Worm (Caenorhabditis elegans) whole organism, midembryonic: ENCODE measurements around the gene C39D10.1.

Source experiments
- T22C8.4 ChIP-seq: fragments of 200-800 bp; sonication (Bioruptor generic); IDR thresholded peaks from 2 replicates; pipeline ENCODE4 v1.3.6; 2022; ENCODE audit warnings: missing genetic modification characterization, missing compliant biosample characterization
- cog-1 ChIP-seq: sonication (generic microtip); optimal IDR thresholded peaks from 2 replicates; lab custom pipeline; 2016; ENCODE audit warnings: missing genetic modification characterization, missing compliant biosample characterization
- flt-1 ChIP-seq: fragments of 200-800 bp; sonication (Bioruptor generic); IDR thresholded peaks from 2 replicates; pipeline ENCODE4 v1.3.6; 2022; ENCODE audit warnings: missing genetic modification characterization, missing compliant biosample characterization
- klf-2 ChIP-seq: fragments of 200-800 bp; sonication (Bioruptor generic); conservative IDR thresholded peaks from 2 replicates; pipeline ENCODE4 v1.3.6; 2022; ENCODE audit warnings: missing genetic modification reagents, missing genetic modification characterization, missing compliant biosample characterization
- med-1 ChIP-seq: sonication (generic microtip); optimal IDR thresholded peaks from 2 replicates; lab custom pipeline; 2017; ENCODE audit warnings: missing genetic modification characterization, mild to moderate bottlenecking, missing compliant biosample characterization, antibody characterized with exemption, missing genetic modification reagents; ENCODE audit not compliant: insufficient read depth
- ref-1 ChIP-seq: fragments of 200-800 bp; sonication (Bioruptor generic); conservative IDR thresholded peaks from 2 replicates; pipeline ENCODE4 v1.3.6; 2022; ENCODE audit warnings: missing genetic modification reagents, missing genetic modification characterization, missing compliant biosample characterization
- tab-1 ChIP-seq: fragments of 200-800 bp; sonication (Bioruptor generic); IDR thresholded peaks from 2 replicates; pipeline ENCODE4 v1.3.6; 2022; ENCODE audit warnings: missing genetic modification characterization, missing compliant biosample characterization
- ztf-23 ChIP-seq: fragments of 200-800 bp; sonication (Bioruptor generic); IDR thresholded peaks from 2 replicates; pipeline ENCODE4 v1.3.6; 2022; ENCODE audit warnings: missing genetic modification reagents, missing genetic modification characterization, missing compliant biosample characterization
- ztf-29 ChIP-seq: fragments of 200-800 bp; sonication (Bioruptor generic); IDR thresholded peaks from 2 replicates; pipeline ENCODE4 v1.3.6; 2022; ENCODE audit warnings: missing genetic modification reagents, missing genetic modification characterization, missing compliant biosample characterization

C39D10.1 gene

DNA sequence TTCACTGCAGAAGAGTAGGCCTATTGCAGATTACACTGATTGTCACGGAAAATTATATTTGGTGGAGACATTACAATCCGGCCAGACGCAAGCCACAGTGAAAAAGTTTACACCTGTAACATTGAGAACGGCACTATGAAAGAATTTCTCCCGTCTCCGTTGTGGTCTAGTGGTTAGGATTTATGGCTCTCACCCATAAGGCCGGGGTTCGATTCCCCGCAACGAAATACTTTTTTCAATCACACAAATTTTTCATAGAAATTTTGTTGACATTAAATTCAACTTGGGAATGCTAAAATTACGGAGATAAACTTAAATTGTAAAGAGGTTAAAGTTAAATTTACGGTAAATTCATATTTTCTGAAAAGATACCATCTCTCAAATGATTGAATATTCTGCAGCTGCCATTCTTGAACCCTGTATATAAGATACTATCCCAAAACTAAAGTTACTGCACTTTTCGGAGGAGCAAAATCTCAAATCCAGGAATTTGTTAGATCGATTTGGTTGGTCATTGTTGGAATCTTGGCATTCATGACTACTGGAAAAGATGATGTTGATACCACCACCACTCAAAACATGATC, at the start of gene C39D10.1:
Gene C39D10.1, plus strand, starts transcription at position 535 of the 585 bp plus-strand sequence.
- TF ChIP-seq flt-1 (GFP tag; lab: Robert Waterston, UW) (0 out of 2 replicates have a peak, but pooled peaks have one; percentile 33), klf-2 (GFP tag; lab: Robert Waterston, UW) (no peak)

DNA sequence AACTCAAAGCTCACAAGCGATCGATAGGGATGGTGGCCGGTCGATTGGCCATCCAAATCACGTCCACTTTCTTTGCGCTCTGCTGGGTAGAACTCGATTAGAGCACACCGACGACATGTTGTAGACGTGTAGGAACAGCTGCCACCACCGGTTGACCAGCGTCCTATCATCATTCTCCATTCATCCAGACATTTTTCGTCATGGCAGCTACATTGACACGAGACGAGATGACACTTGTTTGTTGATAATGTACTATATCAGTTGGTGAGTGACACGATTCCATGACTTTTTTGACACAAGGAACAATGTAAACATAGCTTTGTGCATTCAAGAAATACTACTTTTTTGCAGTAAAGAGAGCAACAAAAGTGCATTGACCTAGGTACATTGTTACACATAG, 40.3 kb upstream of the C39D10.1 start:
- TF ChIP-seq cog-1 (tag; lab: Kevin White, UChicago) = no peak
- TF ChIP-seq med-1 (GFP tag; lab: Kevin White, UChicago) = no peak
- no peak for TF ChIP-seq flt-1 (GFP tag; lab: Robert Waterston, UW)
- TF ChIP-seq T22C8.4 (GFP tag; lab: Robert Waterston, UW) = no peak
- no peak for TF ChIP-seq ztf-23 (GFP tag; lab: Robert Waterston, UW)
- no peak for TF ChIP-seq ref-1 (GFP tag; lab: Robert Waterston, UW)
- no peak for TF ChIP-seq tab-1 (GFP tag; lab: Robert Waterston, UW)
- TF ChIP-seq ztf-29 (GFP tag; lab: Robert Waterston, UW) = no peak
- TF ChIP-seq klf-2 (GFP tag; lab: Robert Waterston, UW) = no peak

DNA sequence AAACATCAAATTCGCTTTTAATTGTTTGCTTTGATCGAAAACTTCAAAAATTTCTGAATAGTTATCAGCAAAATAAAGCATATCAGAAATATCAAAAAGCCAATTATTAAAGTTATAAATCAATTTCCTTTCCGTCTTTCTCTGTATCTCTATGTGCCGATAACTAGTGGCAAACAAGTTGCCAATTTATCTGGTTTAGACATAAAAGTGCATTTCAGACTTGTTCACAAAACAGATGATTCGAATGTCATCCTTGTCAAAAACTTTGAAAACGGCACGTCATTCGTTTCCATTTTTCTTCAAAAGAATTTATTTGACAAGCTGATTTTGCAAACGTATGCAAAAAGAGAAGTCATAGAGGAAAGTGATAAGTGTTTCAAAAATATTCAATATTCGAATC, 39.5 kb upstream of the C39D10.1 start:
- no peak for TF ChIP-seq ztf-29 (GFP tag; lab: Robert Waterston, UW)
- no peak for TF ChIP-seq tab-1 (GFP tag; lab: Robert Waterston, UW)
- no peak for TF ChIP-seq ztf-23 (GFP tag; lab: Robert Waterston, UW)
- TF ChIP-seq T22C8.4 (GFP tag; lab: Robert Waterston, UW) = no peak
- TF ChIP-seq klf-2 (GFP tag; lab: Robert Waterston, UW) = no peak
- TF ChIP-seq flt-1 (GFP tag; lab: Robert Waterston, UW) = no peak
- no peak for TF ChIP-seq med-1 (GFP tag; lab: Kevin White, UChicago)
- TF ChIP-seq cog-1 (tag; lab: Kevin White, UChicago) = no peak
- no peak for TF ChIP-seq ref-1 (GFP tag; lab: Robert Waterston, UW)

DNA sequence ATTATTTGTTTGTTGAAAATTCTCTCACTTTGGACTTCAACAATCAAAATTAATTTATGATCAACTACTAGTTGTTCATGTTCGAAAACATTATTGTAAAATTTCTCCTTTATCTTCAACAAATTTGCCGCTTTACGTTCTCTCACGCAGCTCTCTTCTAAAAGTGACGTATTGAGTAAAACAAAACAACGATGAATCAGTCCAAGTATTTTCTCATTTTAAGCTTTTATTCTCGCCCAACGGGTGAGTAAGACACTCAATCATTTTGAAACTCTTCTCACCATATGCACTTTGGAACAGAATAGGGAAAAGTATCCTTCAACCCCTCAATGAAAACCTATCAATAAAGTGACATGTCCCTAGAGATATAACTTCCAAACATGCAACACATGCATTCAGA, 33.4 kb upstream of the C39D10.1 start:
- TF ChIP-seq ztf-23 (GFP tag; lab: Robert Waterston, UW) = no peak
- no peak for TF ChIP-seq tab-1 (GFP tag; lab: Robert Waterston, UW)
- no peak for TF ChIP-seq cog-1 (tag; lab: Kevin White, UChicago)
- no peak for TF ChIP-seq klf-2 (GFP tag; lab: Robert Waterston, UW)
- no peak for TF ChIP-seq ztf-29 (GFP tag; lab: Robert Waterston, UW)
- no peak for TF ChIP-seq med-1 (GFP tag; lab: Kevin White, UChicago)
- TF ChIP-seq flt-1 (GFP tag; lab: Robert Waterston, UW) = no peak
- no peak for TF ChIP-seq ref-1 (GFP tag; lab: Robert Waterston, UW)
- no peak for TF ChIP-seq T22C8.4 (GFP tag; lab: Robert Waterston, UW)

DNA sequence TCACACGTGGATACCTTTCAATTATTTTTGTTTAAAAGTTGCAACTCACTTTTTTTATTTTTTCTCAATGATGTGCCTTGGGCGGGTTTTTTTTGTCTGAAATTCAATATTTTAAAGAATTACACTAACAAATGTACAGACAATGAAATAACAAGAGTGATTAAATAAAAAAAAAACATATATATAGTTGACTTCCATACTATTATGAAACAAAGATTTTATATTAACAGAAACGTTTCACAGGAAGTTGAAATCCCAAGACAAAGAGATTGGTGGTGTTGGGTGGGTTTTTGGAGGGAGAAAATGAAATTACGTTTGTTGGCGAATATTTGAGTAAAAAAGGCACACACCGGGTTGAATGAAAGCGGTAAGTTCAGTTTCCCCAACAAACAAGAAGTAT, 30.9 kb upstream of the C39D10.1 start, which contains the start of gene cca-1:
Gene cca-1, minus strand, starts transcription at position 101 of the 400 bp plus-strand sequence.
- TF ChIP-seq flt-1 (GFP tag; lab: Robert Waterston, UW) = no peak
- no peak for TF ChIP-seq tab-1 (GFP tag; lab: Robert Waterston, UW)
- TF ChIP-seq ztf-29 (GFP tag; lab: Robert Waterston, UW) = no peak

DNA sequence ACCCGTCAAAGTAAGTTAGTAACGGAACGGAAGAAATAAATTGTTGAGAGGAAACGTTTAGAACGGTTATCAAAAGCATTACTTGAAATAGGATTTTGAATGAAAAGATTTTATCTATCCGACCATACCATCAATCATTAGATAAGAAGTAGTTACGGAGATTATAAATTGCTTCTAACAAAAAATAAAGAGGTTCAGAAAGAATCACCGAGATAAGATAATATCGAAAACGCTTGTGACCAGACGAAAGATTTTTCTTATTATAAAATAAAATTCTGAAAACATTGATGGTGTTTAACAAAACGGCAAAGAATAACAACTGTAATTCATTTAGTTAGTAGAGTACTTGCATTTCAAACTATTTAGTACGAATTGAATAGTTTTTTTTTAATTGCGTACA, 25.9 kb upstream of the C39D10.1 start, which contains the start of gene C39D10.8:
Gene C39D10.8, minus strand, starts transcription at position 101 of the 400 bp plus-strand sequence.
- TF ChIP-seq flt-1 (GFP tag; lab: Robert Waterston, UW) = no peak
- TF ChIP-seq ztf-29 (GFP tag; lab: Robert Waterston, UW) = no peak
- TF ChIP-seq tab-1 (GFP tag; lab: Robert Waterston, UW) = no peak
- no peak for TF ChIP-seq T22C8.4 (GFP tag; lab: Robert Waterston, UW)
- no peak for TF ChIP-seq klf-2 (GFP tag; lab: Robert Waterston, UW)
- no peak for TF ChIP-seq cog-1 (tag; lab: Kevin White, UChicago)
- no peak for TF ChIP-seq med-1 (GFP tag; lab: Kevin White, UChicago)
- no peak for TF ChIP-seq ref-1 (GFP tag; lab: Robert Waterston, UW)
- TF ChIP-seq ztf-23 (GFP tag; lab: Robert Waterston, UW) = no peak

DNA sequence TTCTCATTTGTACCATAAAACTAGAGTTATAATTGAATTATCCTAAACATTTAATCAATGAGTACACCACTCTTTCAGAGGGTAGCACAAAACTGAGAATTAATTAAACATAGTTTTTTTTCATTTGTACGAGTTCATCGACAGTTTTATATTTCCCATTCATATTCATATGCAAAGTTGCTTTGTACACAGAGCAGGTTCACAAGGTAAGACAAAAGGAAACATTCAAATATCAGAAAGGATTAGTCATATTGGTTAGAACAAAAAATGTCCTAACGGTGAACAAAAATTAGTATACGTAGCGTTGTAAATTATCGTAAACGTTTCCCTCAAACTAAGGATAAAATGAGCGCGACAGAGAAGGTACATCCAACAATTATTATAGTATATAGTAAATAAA, 25.5 kb upstream of the C39D10.1 start:
- TF ChIP-seq tab-1 (GFP tag; lab: Robert Waterston, UW) = no peak
- no peak for TF ChIP-seq flt-1 (GFP tag; lab: Robert Waterston, UW)
- TF ChIP-seq ztf-23 (GFP tag; lab: Robert Waterston, UW) = no peak
- no peak for TF ChIP-seq klf-2 (GFP tag; lab: Robert Waterston, UW)
- TF ChIP-seq T22C8.4 (GFP tag; lab: Robert Waterston, UW) = no peak
- no peak for TF ChIP-seq ref-1 (GFP tag; lab: Robert Waterston, UW)
- TF ChIP-seq med-1 (GFP tag; lab: Kevin White, UChicago) = no peak
- no peak for TF ChIP-seq ztf-29 (GFP tag; lab: Robert Waterston, UW)
- no peak for TF ChIP-seq cog-1 (tag; lab: Kevin White, UChicago)

DNA sequence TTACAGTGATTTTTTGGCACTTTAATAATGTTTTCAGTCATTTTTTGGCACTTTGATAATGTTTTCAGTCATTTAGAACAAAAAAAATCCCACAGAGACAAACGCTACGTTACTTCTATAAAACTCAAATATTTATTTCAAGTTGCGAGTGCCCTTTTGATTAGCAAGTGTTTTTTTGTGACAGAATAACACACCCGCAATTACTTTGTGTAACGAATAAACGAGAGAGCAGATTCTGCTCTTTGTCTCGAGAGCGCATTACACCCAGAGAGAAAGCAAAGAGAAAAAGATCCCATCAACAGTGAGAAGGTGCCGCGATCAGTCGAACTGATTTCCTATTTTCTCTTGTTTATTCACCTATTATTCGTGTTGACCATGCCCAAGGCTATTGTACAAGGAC, 22.8 kb upstream of the C39D10.1 start, which contains the start of gene pcyt-2.2:
Gene pcyt-2.2, plus strand, starts transcription at position 301 of the 400 bp plus-strand sequence.
- TF ChIP-seq ztf-23 (GFP tag; lab: Robert Waterston, UW) (no peak), med-1 (GFP tag; lab: Kevin White, UChicago) (no peak), tab-1 (GFP tag; lab: Robert Waterston, UW) (no peak), flt-1 (GFP tag; lab: Robert Waterston, UW) (no peak)

DNA sequence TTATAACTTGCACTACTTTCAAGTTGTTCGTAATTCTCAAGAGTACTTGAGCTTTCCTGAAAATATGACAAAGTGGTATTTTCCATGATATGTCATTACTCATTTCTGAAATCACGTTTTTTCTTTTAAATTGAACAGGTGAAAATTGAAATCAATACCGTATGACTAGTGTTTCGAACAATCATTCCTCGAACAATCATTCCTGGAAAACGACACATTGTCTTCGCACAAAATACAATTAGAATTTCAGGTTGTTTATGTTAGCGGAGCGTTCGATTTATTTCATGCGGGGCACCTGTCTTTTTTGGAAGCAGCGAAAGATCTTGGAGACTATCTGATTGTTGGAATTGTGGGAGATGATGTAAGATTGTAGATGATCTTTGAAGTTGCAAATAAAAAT, 20.6 kb upstream of the C39D10.1 start:
- TF ChIP-seq tab-1 (GFP tag; lab: Robert Waterston, UW) = no peak
- no peak for TF ChIP-seq ref-1 (GFP tag; lab: Robert Waterston, UW)
- TF ChIP-seq ztf-29 (GFP tag; lab: Robert Waterston, UW) = no peak
- TF ChIP-seq ztf-23 (GFP tag; lab: Robert Waterston, UW) = no peak
- no peak for TF ChIP-seq T22C8.4 (GFP tag; lab: Robert Waterston, UW)
- no peak for TF ChIP-seq med-1 (GFP tag; lab: Kevin White, UChicago)
- TF ChIP-seq klf-2 (GFP tag; lab: Robert Waterston, UW) = no peak
- TF ChIP-seq flt-1 (GFP tag; lab: Robert Waterston, UW) = no peak
- TF ChIP-seq cog-1 (tag; lab: Kevin White, UChicago) = no peak
